Worm (Caenorhabditis elegans): ENCODE measurements around the gene C46G7.2.

- TF ChIP-seq ceh-16 (tag; optimal IDR thresholded peaks at IDR 0.05) (no peak), ceh-82 (tag; optimal IDR thresholded peaks at IDR 0.05) (no peak), aly-2 (tag; optimal IDR thresholded peaks at IDR 0.05) (no peak), elt-3 (tag; optimal IDR thresholded peaks at IDR 0.05) (no peak), egl-27 (tag; optimal IDR thresholded peaks at IDR 0.05) (no peak), unc-39 (tag; optimal IDR thresholded peaks at IDR 0.05) (no peak), lin-13 (GFP tag; optimal IDR thresholded peaks at IDR 0.05) (no peak), elt-1 (tag; optimal IDR thresholded peaks at IDR 0.05) (no peak), zag-1 (tag; optimal IDR thresholded peaks at IDR 0.05) (no peak), ama-1 (optimal IDR thresholded peaks at IDR 0.05) (no peak), ztf-4 (tag; optimal IDR thresholded peaks at IDR 0.05) (no peak), ztf-11 (tag; optimal IDR thresholded peaks at IDR 0.05) (no peak), mdl-1 (tag; optimal IDR thresholded peaks at IDR 0.05) (no peak), lin-11 (tag; optimal IDR thresholded peaks at IDR 0.05) (no peak)
These were observed 49.7 kb downstream of the C46G7.2 start for ce11 chrIV:6064657-6065056.
